Fruit fly (Drosophila melanogaster) whole organism, embryonic: ENCODE results near the gene CG34176.
A peak's percentile ranks its signal among the peaks of the same experiment; 100 is the strongest.

Experiments
- Asciz ChIP-seq: fragments of 200-800 bp; sonication (Bioruptor generic); optimal IDR thresholded peaks from 2 replicates; lab custom pipeline; 2017; ENCODE audit warnings: missing biosample characterization, mild to moderate bottlenecking, missing genetic modification characterization, missing genetic modification reagents
- BEAF-32 ChIP-seq: fragments of 200-800 bp; sonication (Bioruptor generic); optimal IDR thresholded peaks from 3 replicates; lab custom pipeline; 2017; ENCODE audit warnings: missing biosample characterization, missing genetic modification characterization, mild to moderate bottlenecking, moderate library complexity, missing genetic modification reagents
- Bdp1 ChIP-seq: fragments of 200-800 bp; sonication (Bioruptor generic); optimal IDR thresholded peaks from 3 replicates; lab custom pipeline; 2016; ENCODE audit warnings: missing biosample characterization, missing genetic modification characterization
- CG11398 ChIP-seq: fragments of 200-800 bp; sonication (Bioruptor generic); optimal IDR thresholded peaks from 2 replicates; lab custom pipeline; 2016; ENCODE audit warnings: missing biosample characterization, missing genetic modification characterization
- CG11723 ChIP-seq: fragments of 200-800 bp; sonication (Bioruptor generic); optimal IDR thresholded peaks from 2 replicates; lab custom pipeline; 2017; ENCODE audit warnings: missing biosample characterization, mild to moderate bottlenecking, missing genetic modification characterization
- CG12071 ChIP-seq: fragments of 200-800 bp; sonication (Bioruptor generic); optimal IDR thresholded peaks from 3 replicates; lab custom pipeline; 2018; ENCODE audit warnings: missing biosample characterization, mild to moderate bottlenecking, missing genetic modification characterization
- CG12219 ChIP-seq: fragments of 200-800 bp; sonication (Bioruptor generic); optimal IDR thresholded peaks from 3 replicates; lab custom pipeline; 2018; ENCODE audit warnings: missing biosample characterization, mild to moderate bottlenecking, missing genetic modification characterization
- CG13287 ChIP-seq: fragments of 200-800 bp; sonication (Bioruptor generic); IDR thresholded peaks from 2 replicates; pipeline ENCODE4 v1.3.6; 2022; ENCODE audit warnings: missing biosample characterization, missing genetic modification characterization; ENCODE audit not compliant: partially characterized antibody
- CG13894 ChIP-seq: fragments of 200-800 bp; sonication (Bioruptor generic); optimal IDR thresholded peaks from 3 replicates; lab custom pipeline; 2018; ENCODE audit warnings: missing biosample characterization, mild to moderate bottlenecking, missing genetic modification characterization, moderate library complexity
- CG14014 ChIP-seq: fragments of 200-800 bp; sonication (Bioruptor generic); IDR thresholded peaks from 2 replicates; pipeline ENCODE4 v1.3.6; 2022; ENCODE audit warnings: missing biosample characterization, missing genetic modification characterization
- CG1792 ChIP-seq: fragments of 200-800 bp; sonication (Bioruptor generic); optimal IDR thresholded peaks from 2 replicates; lab custom pipeline; 2016; ENCODE audit warnings: missing biosample characterization, missing genetic modification characterization
- CG18764 ChIP-seq: fragments of 200-800 bp; sonication (Bioruptor generic); optimal IDR thresholded peaks from 3 replicates; lab custom pipeline; 2016; ENCODE audit warnings: missing biosample characterization, missing genetic modification characterization
- CG2712 ChIP-seq: fragments of 200-800 bp; optimal IDR thresholded peaks from 3 replicates; lab custom pipeline; 2019; ENCODE audit warnings: missing biosample characterization, mild to moderate bottlenecking, missing genetic modification characterization, moderate library complexity
- CG3726 ChIP-seq: fragments of 200-800 bp; sonication (Bioruptor generic); IDR thresholded peaks from 3 replicates; pipeline ENCODE4, ENCODE4 v1.3.6; 2022; ENCODE audit warnings: missing biosample characterization, missing genetic modification characterization
- CG3838 ChIP-seq: fragments of 200-800 bp; sonication (Bioruptor generic); optimal IDR thresholded peaks from 3 replicates; lab custom pipeline; 2016; ENCODE audit warnings: missing biosample characterization, missing genetic modification characterization
- CG42726 ChIP-seq: fragments of 200-800 bp; sonication (Bioruptor generic); IDR thresholded peaks from 2 replicates; pipeline ENCODE4 v1.3.6; 2022; ENCODE audit warnings: missing biosample characterization, missing genetic modification characterization; ENCODE audit not compliant: partially characterized antibody
- CG43689 ChIP-seq: fragments of 200-800 bp; sonication (Bioruptor generic); IDR thresholded peaks from 2 replicates; pipeline ENCODE4 v1.3.6; 2022; ENCODE audit warnings: missing biosample characterization, missing genetic modification characterization
- CG4617 ChIP-seq: fragments of 200-800 bp; sonication (Bioruptor generic); optimal IDR thresholded peaks from 3 replicates; lab custom pipeline; 2016; ENCODE audit warnings: missing biosample characterization, missing genetic modification characterization, borderline replicate concordance
- CG5245 ChIP-seq: fragments of 200-800 bp; sonication (Bioruptor generic); optimal IDR thresholded peaks from 3 replicates; lab custom pipeline; 2016; ENCODE audit warnings: missing biosample characterization, missing genetic modification characterization
- CG6689 ChIP-seq: fragments of 200-800 bp; sonication (Bioruptor generic); IDR thresholded peaks from 2 replicates; pipeline ENCODE4 v1.3.6; 2022; ENCODE audit warnings: missing biosample characterization, missing genetic modification characterization
- CG7963 ChIP-seq: fragments of 200-800 bp; sonication (Bioruptor generic); IDR thresholded peaks from 3 replicates; pipeline ENCODE4 v1.3.6; 2022; ENCODE audit warnings: missing biosample characterization, missing genetic modification characterization; ENCODE audit not compliant: partially characterized antibody
- CG8089 ChIP-seq: fragments of 200-800 bp; sonication (Bioruptor generic); optimal IDR thresholded peaks from 3 replicates; lab custom pipeline; 2016; ENCODE audit warnings: missing biosample characterization, missing genetic modification characterization
- CG9876 ChIP-seq: fragments of 200-800 bp; sonication (Bioruptor generic); optimal IDR thresholded peaks from 2 replicates; lab custom pipeline; 2016; ENCODE audit warnings: missing biosample characterization, missing genetic modification characterization
- Fer1 ChIP-seq: fragments of 200-800 bp; sonication (Bioruptor generic); optimal IDR thresholded peaks from 2 replicates; lab custom pipeline; 2017; ENCODE audit warnings: missing biosample characterization, mild to moderate bottlenecking, missing genetic modification characterization
- H2.0 ChIP-seq: fragments of 200-800 bp; sonication (Bioruptor generic); IDR thresholded peaks from 2 replicates; pipeline ENCODE4 v1.3.6; 2022; ENCODE audit warnings: missing biosample characterization, missing genetic modification characterization
- HHEX ChIP-seq: fragments of 200-800 bp; sonication (Bioruptor generic); optimal IDR thresholded peaks from 3 replicates; lab custom pipeline; 2017; ENCODE audit warnings: missing biosample characterization, mild to moderate bottlenecking, missing genetic modification characterization, missing genetic modification reagents
- Hey ChIP-seq: fragments of 200-800 bp; sonication (Bioruptor generic); optimal IDR thresholded peaks from 3 replicates; lab custom pipeline; 2018; ENCODE audit warnings: missing biosample characterization, mild to moderate bottlenecking, missing genetic modification characterization
- Oaz ChIP-seq: fragments of 200-800 bp; sonication (Bioruptor generic); IDR thresholded peaks from 2 replicates; pipeline ENCODE4 v1.3.6; 2022; ENCODE audit warnings: missing biosample characterization, missing genetic modification characterization
- Trl ChIP-seq, 3 experiments: fragments of >200 bp in 2 of 3; fragments of 200-800 bp in 1 of 3; sonication (Bioruptor generic) in 1 of 3; optimal IDR thresholded peaks; 2 replicates in 1 of 3; 3 replicates in 2 of 3; lab custom pipeline; 2016 to 2017; ENCODE audit warnings: missing biosample characterization in 1 of 3, missing genetic modification characterization in 1 of 3
- Xrp1 ChIP-seq: fragments of 200-800 bp; sonication (Bioruptor generic); IDR thresholded peaks from 2 replicates; pipeline ENCODE4 v1.3.6; 2022; ENCODE audit warnings: missing biosample characterization, missing genetic modification characterization
- bbx ChIP-seq: fragments of 200-800 bp; sonication (Bioruptor generic); IDR thresholded peaks from 2 replicates; pipeline ENCODE4 v1.3.6; 2022; ENCODE audit warnings: missing biosample characterization, missing genetic modification characterization; ENCODE audit not compliant: partially characterized antibody
- croc ChIP-seq: fragments of 200-800 bp; sonication (Bioruptor generic); conservative IDR thresholded peaks from 3 replicates; pipeline ENCODE4 v1.3.6; 2022; ENCODE audit warnings: missing biosample characterization, missing genetic modification characterization
- eve ChIP-seq, 2 experiments: fragments of >200 bp; optimal IDR thresholded peaks; 2 replicates each; lab custom pipeline; 2017; ENCODE audit warnings: missing biosample characterization in 2 of 2, missing genetic modification characterization in 2 of 2
- ftz-f1 ChIP-seq: fragments of 200-800 bp; sonication (Bioruptor generic); optimal IDR thresholded peaks from 2 replicates; lab custom pipeline; 2016; ENCODE audit warnings: missing biosample characterization, missing genetic modification characterization
- maf-S ChIP-seq: fragments of 200-800 bp; sonication (Bioruptor generic); optimal IDR thresholded peaks from 2 replicates; lab custom pipeline; 2016; ENCODE audit warnings: missing biosample characterization, missing genetic modification characterization
- oc ChIP-seq: fragments of 200-800 bp; sonication (Bioruptor generic); optimal IDR thresholded peaks from 2 replicates; lab custom pipeline; 2018; ENCODE audit warnings: missing biosample characterization, mild to moderate bottlenecking, missing genetic modification characterization, moderate library complexity
- odd ChIP-seq: fragments of 200-800 bp; sonication (Bioruptor generic); optimal IDR thresholded peaks from 2 replicates; lab custom pipeline; 2017; ENCODE audit warnings: missing biosample characterization, mild to moderate bottlenecking, missing genetic modification characterization
- pita ChIP-seq: fragments of 200-800 bp; sonication (Bioruptor generic); optimal IDR thresholded peaks from 2 replicates; lab custom pipeline; 2017; ENCODE audit warnings: missing biosample characterization, mild to moderate bottlenecking, missing genetic modification characterization
- ro ChIP-seq: fragments of 200-800 bp; sonication (Bioruptor generic); IDR thresholded peaks from 2 replicates; pipeline ENCODE4 v1.3.6; 2022; ENCODE audit warnings: missing biosample characterization, missing genetic modification characterization
- salm ChIP-seq: fragments of 200-800 bp; sonication (Bioruptor generic); optimal IDR thresholded peaks from 2 replicates; lab custom pipeline; 2018; ENCODE audit warnings: missing biosample characterization, mild to moderate bottlenecking, missing genetic modification characterization
- schlank ChIP-seq: fragments of 200-800 bp; sonication (Bioruptor generic); optimal IDR thresholded peaks from 2 replicates; lab custom pipeline; 2018; ENCODE audit warnings: missing biosample characterization, mild to moderate bottlenecking, missing genetic modification characterization
- scrt ChIP-seq: fragments of 200-800 bp; sonication (Bioruptor generic); optimal IDR thresholded peaks from 2 replicates; lab custom pipeline; 2018; ENCODE audit warnings: missing biosample characterization, mild to moderate bottlenecking, missing genetic modification characterization, moderate library complexity
- sens-2 ChIP-seq: fragments of 200-800 bp; sonication (Bioruptor generic); IDR thresholded peaks from 2 replicates; pipeline ENCODE4 v1.3.6; 2022; ENCODE audit warnings: missing biosample characterization, missing genetic modification characterization
- seq ChIP-seq: fragments of 200-800 bp; sonication (Bioruptor generic); IDR thresholded peaks from 2 replicates; pipeline ENCODE4 v1.3.6; 2022; ENCODE audit warnings: missing biosample characterization, missing genetic modification characterization
- sima ChIP-seq: fragments of 200-800 bp; sonication (Bioruptor generic); optimal IDR thresholded peaks from 2 replicates; lab custom pipeline; 2016; ENCODE audit warnings: missing biosample characterization, missing genetic modification characterization
- so ChIP-seq: fragments of 200-800 bp; sonication (Bioruptor generic); IDR thresholded peaks from 3 replicates; pipeline ENCODE4 v1.3.6; 2022; ENCODE audit warnings: missing biosample characterization, missing genetic modification characterization
- twi ChIP-seq: fragments of 200-800 bp; optimal IDR thresholded peaks from 2 replicates; lab custom pipeline; 2019; ENCODE audit warnings: missing biosample characterization, mild to moderate bottlenecking, missing genetic modification characterization, moderate library complexity
- vnd ChIP-seq: fragments of 200-800 bp; sonication (Bioruptor generic); IDR thresholded peaks from 3 replicates; pipeline ENCODE4 v1.3.6; 2022; ENCODE audit warnings: missing biosample characterization, missing genetic modification characterization; ENCODE audit not compliant: partially characterized antibody
- zf30C ChIP-seq: fragments of 200-800 bp; sonication (Bioruptor generic); optimal IDR thresholded peaks from 3 replicates; lab custom pipeline; 2018; ENCODE audit warnings: missing biosample characterization, mild to moderate bottlenecking, missing genetic modification characterization

Gene CG34176

dm6 chr2L:4030236-4030943 lies 26.5 kb downstream of the CG34176 start (continued):
- TF ChIP-seq CG6689 (GFP tag; lab: Robert Waterston, UW) (peak; percentile 89), ro (GFP tag; lab: Robert Waterston, UW) (peak; percentile 48; the same call in 1 of the 2 replicates), seq (GFP tag; lab: Robert Waterston, UW) (peak; percentile 86), CG11398 (GFP tag; lab: Kevin White, UChicago) (peak; percentile 67), maf-S (GFP tag; lab: Kevin White, UChicago) (peak; percentile 5), CG5245 (GFP tag; lab: Kevin White, UChicago) (peak; percentile 87), CG9876 (peak; percentile 64), HHEX (GFP tag; lab: Kevin White, UChicago) (peak; percentile 79), CG42726 (no peak), zf30C (GFP tag; lab: Kevin White, UChicago) (no peak), CG3726 (no peak), CG12219 (GFP tag; lab: Kevin White, UChicago) (peak; percentile 84), Oaz (GFP tag; lab: Robert Waterston, UW) (peak; percentile 72), vnd (peak; percentile 85), pita (no peak), croc (peak; percentile 82), CG7963 (GFP tag; lab: Robert Waterston, UW) (peak; percentile 94), CG18764 (peak; percentile 66), CG3838 (GFP tag; lab: Kevin White, UChicago) (peak; percentile 42), BEAF-32 (no peak), Xrp1 (GFP tag; lab: Robert Waterston, UW) (peak; percentile 94), sima (GFP tag; lab: Kevin White, UChicago) (peak; percentile 35), Fer1 (GFP tag; lab: Kevin White, UChicago) (peak; percentile 26), eve (GFP tag; optimal IDR thresholded peaks at IDR 0.05; lab: Kevin White, UChicago) (peak in 1 of 2 experiments; percentile 92), Asciz (GFP tag; lab: Kevin White, UChicago) (peak; percentile 77), twi (peak; percentile 75), CG4617 (peak; percentile 43), CG2712 (tag; lab: Kevin White, UChicago) (peak; percentile 94), ftz-f1 (GFP tag; lab: Kevin White, UChicago) (no peak), CG43689 (GFP tag; lab: Robert Waterston, UW) (peak; percentile 50), CG13894 (peak; percentile 17), odd (peak; percentile 45), CG1792 (GFP tag; lab: Kevin White, UChicago) (peak; percentile 61), oc (tag; lab: Kevin White, UChicago) (peak; percentile 80), CG14014 (GFP tag; lab: Robert Waterston, UW) (peak; percentile 70), scrt (peak; percentile 63), so (GFP tag; lab: Robert Waterston, UW) (peak; percentile 68; the same call in 1 of the 3 replicates), CG13287 (GFP tag; lab: Robert Waterston, UW) (peak; percentile 39; the same call in 1 of the 2 replicates), sens-2 (peak; percentile 87), CG12071 (GFP tag; lab: Kevin White, UChicago) (peak; percentile 70), bbx (GFP tag; lab: Robert Waterston, UW) (peak; percentile 78), schlank (tag; lab: Kevin White, UChicago) (peak; percentile 30), CG11723 (GFP tag; lab: Kevin White, UChicago) (peak; percentile 69), Bdp1 (GFP tag; lab: Kevin White, UChicago) (peak; percentile 54), CG8089 (GFP tag; lab: Kevin White, UChicago) (peak; percentile 70), H2.0 (GFP tag; lab: Robert Waterston, UW) (peak; percentile 83), Trl (optimal IDR thresholded peaks at IDR 0.05; lab: Kevin White, UChicago) (no peak), Trl (GFP tag; optimal IDR thresholded peaks at IDR 0.05; lab: Kevin White, UChicago) (peak; percentile 80), Hey (no peak), salm (tag; lab: Kevin White, UChicago) (peak; percentile 70)
